Fruit fly (Drosophila melanogaster) whole organism, pupa: ENCODE measurements around the gene CG32551.

Source experiments
- CG10348 ChIP-seq: fragments of 200-800 bp; sonication (Bioruptor generic); IDR thresholded peaks from 2 replicates; pipeline ENCODE4 v1.3.6; 2022; ENCODE audit warnings: missing biosample characterization, missing genetic modification characterization
- CG12605 ChIP-seq: fragments of 200-800 bp; sonication (Bioruptor generic); IDR thresholded peaks from 2 replicates; pipeline ENCODE4 v1.3.6; 2022; ENCODE audit warnings: missing biosample characterization, missing genetic modification characterization
- CG13204 ChIP-seq: fragments of 200-800 bp; sonication (Bioruptor generic); optimal IDR thresholded peaks from 2 replicates; lab custom pipeline; 2018; ENCODE audit warnings: missing biosample characterization, mild to moderate bottlenecking, missing genetic modification characterization, moderate library complexity
- CG14655 ChIP-seq: fragments of 200-800 bp; sonication (Bioruptor generic); optimal IDR thresholded peaks from 3 replicates; lab custom pipeline; 2017; ENCODE audit warnings: mild to moderate bottlenecking, missing biosample characterization, missing genetic modification reagents, missing genetic modification characterization
- CG15710 ChIP-seq: fragments of 200-800 bp; sonication (Bioruptor generic); optimal IDR thresholded peaks from 2 replicates; lab custom pipeline; 2018; ENCODE audit warnings: missing biosample characterization, mild to moderate bottlenecking, missing genetic modification characterization, moderate library complexity
- CG17806 ChIP-seq: fragments of 200-800 bp; sonication (Bioruptor generic); optimal IDR thresholded peaks from 2 replicates; lab custom pipeline; 2018; ENCODE audit warnings: missing biosample characterization, mild to moderate bottlenecking, missing genetic modification characterization, moderate library complexity
- CG32121 ChIP-seq: fragments of 200-800 bp; sonication (Bioruptor generic); IDR thresholded peaks from 2 replicates; pipeline ENCODE4 v1.3.6; 2022; ENCODE audit warnings: missing biosample characterization, missing genetic modification characterization
- CG34367 ChIP-seq: fragments of 200-800 bp; sonication (Bioruptor generic); optimal IDR thresholded peaks from 2 replicates; lab custom pipeline; 2018; ENCODE audit warnings: missing biosample characterization, mild to moderate bottlenecking, missing genetic modification characterization
- CG4496 ChIP-seq: fragments of 200-800 bp; sonication (Bioruptor generic); IDR thresholded peaks from 3 replicates; pipeline ENCODE4 v1.3.6; 2022; ENCODE audit warnings: missing biosample characterization, missing genetic modification characterization
- CG8159 ChIP-seq: fragments of 200-800 bp; sonication (Bioruptor generic); optimal IDR thresholded peaks from 3 replicates; lab custom pipeline; 2018; ENCODE audit warnings: missing biosample characterization, mild to moderate bottlenecking, missing genetic modification characterization, moderate library complexity
- CG8301 ChIP-seq: fragments of 200-800 bp; sonication (Bioruptor generic); optimal IDR thresholded peaks from 2 replicates; lab custom pipeline; 2018; ENCODE audit warnings: missing biosample characterization, mild to moderate bottlenecking, missing genetic modification characterization
- CG9948 ChIP-seq: fragments of 200-800 bp; sonication (Bioruptor generic); optimal IDR thresholded peaks from 2 replicates; lab custom pipeline; 2018; ENCODE audit warnings: missing biosample characterization, mild to moderate bottlenecking, missing genetic modification characterization, moderate library complexity
- D1 ChIP-seq: fragments of 200-800 bp; sonication (Bioruptor generic); optimal IDR thresholded peaks from 2 replicates; lab custom pipeline; 2018; ENCODE audit warnings: missing biosample characterization, mild to moderate bottlenecking, missing genetic modification characterization, moderate library complexity
- EcR ChIP-seq: fragments of 200-800 bp; sonication (Bioruptor generic); optimal IDR thresholded peaks from 3 replicates; lab custom pipeline; 2019; ENCODE audit warnings: missing biosample characterization, missing genetic modification characterization, mild to moderate bottlenecking, moderate library complexity, missing genetic modification reagents
- Ets98B ChIP-seq: fragments of 200-800 bp; sonication (Bioruptor generic); IDR thresholded peaks from 2 replicates; pipeline ENCODE4 v1.3.6; 2022; ENCODE audit warnings: missing biosample characterization, missing genetic modification characterization
- Pif1A ChIP-seq: fragments of 200-800 bp; sonication (Bioruptor generic); optimal IDR thresholded peaks from 3 replicates; lab custom pipeline; 2016; ENCODE audit warnings: missing biosample characterization, missing genetic modification characterization
- Pif1B ChIP-seq: fragments of 200-800 bp; sonication (Bioruptor generic); optimal IDR thresholded peaks from 3 replicates; lab custom pipeline; 2016; ENCODE audit warnings: missing biosample characterization, missing genetic modification characterization
- Snoo ChIP-seq: fragments of 200-800 bp; sonication (Bioruptor generic); optimal IDR thresholded peaks from 3 replicates; lab custom pipeline; 2017; ENCODE audit warnings: missing biosample characterization, mild to moderate bottlenecking, missing genetic modification characterization, inconsistent platforms
- fd96Ca ChIP-seq: fragments of 200-800 bp; sonication (Bioruptor generic); IDR thresholded peaks from 3 replicates; pipeline ENCODE4 v1.3.6; 2022; ENCODE audit warnings: missing biosample characterization, missing genetic modification characterization
- gl ChIP-seq: fragments of 200-800 bp; sonication (Bioruptor generic); optimal IDR thresholded peaks from 2 replicates; lab custom pipeline; 2018; ENCODE audit warnings: missing biosample characterization, mild to moderate bottlenecking, missing genetic modification characterization
- rn ChIP-seq: fragments of 200-800 bp; sonication (Bioruptor generic); IDR thresholded peaks from 2 replicates; pipeline ENCODE4 v1.3.6; 2022; ENCODE audit warnings: missing biosample characterization, missing genetic modification characterization

CG32551 gene

dm6 chrX:18438568-18438967 is at the start of gene CG32551:
TSS of gene CG32551 (plus strand) at chrX:18438868.
- no peak for TF ChIP-seq CG4496
- no peak for TF ChIP-seq CG32121 (GFP tag; lab: Robert Waterston, UW)
- no peak for TF ChIP-seq CG10348 (GFP tag; lab: Robert Waterston, UW)
- no peak for TF ChIP-seq CG34367 (tag; lab: Kevin White, UChicago)
- TF ChIP-seq Pif1A (GFP tag; lab: Kevin White, UChicago): no peak
- TF ChIP-seq fd96Ca (GFP tag; lab: Robert Waterston, UW): no peak
- TF ChIP-seq Ets98B (GFP tag; lab: Robert Waterston, UW): no peak
- no peak for TF ChIP-seq Snoo
- no peak for TF ChIP-seq gl (tag; lab: Kevin White, UChicago)
- TF ChIP-seq CG8301 (tag; lab: Kevin White, UChicago): no peak
- TF ChIP-seq CG9948 (tag; lab: Kevin White, UChicago): no peak
- TF ChIP-seq rn: no peak
- no peak for TF ChIP-seq EcR (GFP tag; lab: Kevin White, UChicago)
- no peak for TF ChIP-seq CG17806 (tag; lab: Kevin White, UChicago)
- no peak for TF ChIP-seq CG14655
- no peak for TF ChIP-seq CG15710 (tag; lab: Kevin White, UChicago)
- TF ChIP-seq CG8159: no peak
- TF ChIP-seq Pif1B: no peak
- no peak for TF ChIP-seq CG13204 (GFP tag; lab: Kevin White, UChicago)

- TF ChIP-seq EcR (GFP tag; lab: Kevin White, UChicago) (peak; percentile 75), CG34367 (tag; lab: Kevin White, UChicago) (no peak)
Measured at dm6 chrX:18395157-18395556, 43.5 kb upstream of the CG32551 start.

- TF ChIP-seq CG15710 (tag; lab: Kevin White, UChicago) (no peak), CG13204 (GFP tag; lab: Kevin White, UChicago) (no peak), Pif1B (no peak), EcR (GFP tag; lab: Kevin White, UChicago) (no peak), Pif1A (GFP tag; lab: Kevin White, UChicago) (no peak), gl (tag; lab: Kevin White, UChicago) (no peak), CG14655 (no peak), Ets98B (GFP tag; lab: Robert Waterston, UW) (no peak), CG8159 (no peak), CG8301 (tag; lab: Kevin White, UChicago) (no peak), CG12605 (GFP tag; lab: Robert Waterston, UW) (no peak), rn (no peak)
Measured at dm6 chrX:18399965-18400364, 38.7 kb upstream of the CG32551 start, which contains the start of gene CG34328. TSS of gene CG34328 (minus strand) at chrX:18400065.

dm6 chrX:18402564-18402963 is 36.1 kb upstream of the CG32551 start:
- TF ChIP-seq fd96Ca (GFP tag; lab: Robert Waterston, UW) (no peak), CG15710 (tag; lab: Kevin White, UChicago) (no peak), CG32121 (GFP tag; lab: Robert Waterston, UW) (no peak), CG8159 (no peak), CG17806 (tag; lab: Kevin White, UChicago) (no peak), EcR (GFP tag; lab: Kevin White, UChicago) (no peak), CG8301 (tag; lab: Kevin White, UChicago) (no peak), CG13204 (GFP tag; lab: Kevin White, UChicago) (no peak), D1 (tag; lab: Kevin White, UChicago) (no peak), Ets98B (GFP tag; lab: Robert Waterston, UW) (no peak), CG34367 (tag; lab: Kevin White, UChicago) (no peak), gl (tag; lab: Kevin White, UChicago) (no peak), CG12605 (GFP tag; lab: Robert Waterston, UW) (no peak), Snoo (no peak), CG10348 (GFP tag; lab: Robert Waterston, UW) (no peak), rn (no peak), CG14655 (no peak), CG4496 (no peak), Pif1A (GFP tag; lab: Kevin White, UChicago) (no peak), Pif1B (no peak)
- TF ChIP-seq, all 21 proteins: peak for 0

- 0 out of 2 replicates have a peak, but pooled peaks have one; percentile 31 for TF ChIP-seq Ets98B (GFP tag; lab: Robert Waterston, UW)
- TF ChIP-seq EcR (GFP tag; lab: Kevin White, UChicago): peak; percentile 59
- TF ChIP-seq CG8301 (tag; lab: Kevin White, UChicago): no peak
Measured at dm6 chrX:18404150-18404631, 34.5 kb upstream of the CG32551 start.

dm6 chrX:18404632-18405238 is 33.9 kb upstream of the CG32551 start:
- TF ChIP-seq CG8159: peak; percentile 15
- TF ChIP-seq CG14655: peak; percentile 75
- TF ChIP-seq rn: no peak
- TF ChIP-seq CG12605 (GFP tag; lab: Robert Waterston, UW): peak; percentile 61
- no peak for TF ChIP-seq CG10348 (GFP tag; lab: Robert Waterston, UW)
- TF ChIP-seq Pif1A (GFP tag; lab: Kevin White, UChicago): no peak
- peak; percentile 51 for TF ChIP-seq CG8301 (tag; lab: Kevin White, UChicago)
- peak; percentile 13 for TF ChIP-seq CG15710 (tag; lab: Kevin White, UChicago)
- no peak for TF ChIP-seq D1 (tag; lab: Kevin White, UChicago)
- TF ChIP-seq fd96Ca (GFP tag; lab: Robert Waterston, UW): no peak; the same call in 2 of the 3 replicates
- no peak for TF ChIP-seq CG17806 (tag; lab: Kevin White, UChicago)
- TF ChIP-seq CG9948 (tag; lab: Kevin White, UChicago): peak; percentile 44
- peak; percentile 6 for TF ChIP-seq gl (tag; lab: Kevin White, UChicago)
- TF ChIP-seq EcR (GFP tag; lab: Kevin White, UChicago): peak; percentile 35
- TF ChIP-seq CG13204 (GFP tag; lab: Kevin White, UChicago): no peak
- TF ChIP-seq Pif1B: no peak
- TF ChIP-seq Snoo: no peak
- TF ChIP-seq Ets98B (GFP tag; lab: Robert Waterston, UW): no peak; the same call in 1 of the 2 replicates
- TF ChIP-seq CG32121 (GFP tag; lab: Robert Waterston, UW): 0 out of 2 replicates have a peak, but pooled peaks have one; percentile 8
- TF ChIP-seq CG4496: peak; percentile 36; the same call in 1 of the 3 replicates
- TF ChIP-seq, all 21 proteins: peak for 10
